Worm (Caenorhabditis elegans): ENCODE measurements around the gene K08B4.7.

- TF ChIP-seq fkh-10 (GFP tag; optimal IDR thresholded peaks at IDR 0.05): no peak
- TF ChIP-seq fos-1 (tag; optimal IDR thresholded peaks at IDR 0.05): no peak
- TF ChIP-seq unc-62 (GFP tag; optimal IDR thresholded peaks at IDR 0.05): no peak
- no peak for TF ChIP-seq nhr-84 (tag; optimal IDR thresholded peaks at IDR 0.05)
- TF ChIP-seq tlp-1 (tag; optimal IDR thresholded peaks at IDR 0.05): no peak
- TF ChIP-seq nhr-11 (tag; optimal IDR thresholded peaks at IDR 0.05): no peak
- no peak for TF ChIP-seq lin-15B (tag; optimal IDR thresholded peaks at IDR 0.05)
- no peak for TF ChIP-seq blmp-1 (tag; optimal IDR thresholded peaks at IDR 0.05)
- TF ChIP-seq nhr-12 (tag; optimal IDR thresholded peaks at IDR 0.05): no peak
- TF ChIP-seq aly-2 (tag; optimal IDR thresholded peaks at IDR 0.05): no peak
Observed at ce11 chrIV:6071026-6071425, 21.2 kb downstream of the K08B4.7 start.
